In the genomic region with DNA sequence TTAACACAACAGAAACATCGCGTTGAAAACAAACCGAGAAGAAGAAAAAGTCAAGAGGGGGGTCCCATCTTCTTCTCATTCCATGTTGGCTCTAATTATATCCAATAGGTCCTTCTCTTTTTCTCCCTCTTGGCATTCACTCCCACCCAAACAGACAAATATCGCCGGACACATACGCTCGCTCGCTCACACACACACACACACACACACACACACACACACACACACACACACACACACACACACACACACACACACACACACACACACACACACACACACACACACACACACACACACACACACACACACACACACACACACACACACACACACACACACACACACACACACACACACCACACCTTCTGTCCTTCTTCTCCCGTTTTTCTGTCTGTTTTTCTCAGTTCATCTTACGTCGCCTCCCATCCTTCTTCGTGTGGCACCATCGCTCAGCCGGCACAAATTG, we compare ENCODE assay signal across 4 worm cellular contexts.
TF ChIP-seq lines count a peak whose summit lies in the region.
"Not testable (repeated sequence)": the region's sequence is repeated elsewhere in the genome, so short reads cannot be mapped to it uniquely, and the experiment has no call there.

A gene (plus strand): TSS at position 360 of the 469 bp plus-strand sequence.

TF ChIP-seq in whole organism, L2 larva, 48 proteins besides CTCF, POLR2A, EP300 and RAD21:
- TF ChIP-seq mdl-1 (tag; optimal IDR thresholded peaks at IDR 0.05; lab: Kevin White, UChicago) (peak in 1 of 2 experiments; percentile 12), lsy-2 (tag; optimal IDR thresholded peaks at IDR 0.05; lab: Kevin White, UChicago) (peak in 1 of 2 experiments; percentile 34), crh-2 (tag; optimal IDR thresholded peaks at IDR 0.05; lab: Kevin White, UChicago) (peak; percentile 37), mab-5 (tag; optimal IDR thresholded peaks at IDR 0.05; lab: Kevin White, UChicago) (peak; percentile 78), blmp-1 (tag; optimal IDR thresholded peaks at IDR 0.05; lab: Kevin White, UChicago; ENCODE audit: insufficient read depth) (peak; percentile 40), ceh-16 (tag; optimal IDR thresholded peaks at IDR 0.05; lab: Kevin White, UChicago) (peak; percentile 52), zag-1 (tag; optimal IDR thresholded peaks at IDR 0.05; lab: Kevin White, UChicago) (peak; percentile 8), F13H6.1 (tag; optimal IDR thresholded peaks at IDR 0.05; lab: Kevin White, UChicago) (peak; percentile 93), unc-55 (GFP tag; optimal IDR thresholded peaks at IDR 0.05; lab: Kevin White, UChicago) (peak; percentile 17), nhr-21 (tag; optimal IDR thresholded peaks at IDR 0.05; lab: Kevin White, UChicago) (peak; percentile 1), nhr-129 (tag; optimal IDR thresholded peaks at IDR 0.05; lab: Kevin White, UChicago) (peak; percentile 66), C34F6.9 (tag; optimal IDR thresholded peaks at IDR 0.05; lab: Kevin White, UChicago) (peak; percentile 20), sma-9 (GFP tag; optimal IDR thresholded peaks at IDR 0.05; lab: Kevin White, UChicago) (peak; percentile 25), nhr-25 (tag; optimal IDR thresholded peaks at IDR 0.05; lab: Kevin White, UChicago) (peak; percentile 63), Y55F3AM.14 (GFP tag; optimal IDR thresholded peaks at IDR 0.05; lab: Kevin White, UChicago) (peak; percentile 93)
- not testable (repeated sequence) for TF ChIP-seq sma-9 (tag; optimal IDR thresholded peaks at IDR 0.05; lab: Kevin White, UChicago)

TF ChIP-seq in whole organism, L4 larva, 104 proteins besides CTCF, POLR2A, EP300 and RAD21 (continues in another document):
- peak; percentile 84 for TF ChIP-seq hlh-11 (tag; optimal IDR thresholded peaks at IDR 0.05; lab: Kevin White, UChicago)
- TF ChIP-seq fkh-10 (GFP tag; optimal IDR thresholded peaks at IDR 0.05; lab: Kevin White, UChicago), result peak; percentile 22
- TF ChIP-seq lin-13 (GFP tag; optimal IDR thresholded peaks at IDR 0.05; lab: Kevin White, UChicago), result peak; percentile 22
- TF ChIP-seq lsy-2 (tag; optimal IDR thresholded peaks at IDR 0.05; lab: Kevin White, UChicago), result peak in 1 of 2 experiments; percentile 28
- TF ChIP-seq T26A8.4 (GFP tag; IDR thresholded peaks at IDR 0.05; lab: Robert Waterston, UW), result peak; percentile 49
- TF ChIP-seq unc-62 (GFP tag; optimal IDR thresholded peaks at IDR 0.05 in 1 of 2; lab: Kevin White, UChicago), result peak in 1 of 2 experiments; percentile 15
- not testable (repeated sequence) for TF ChIP-seq unc-62, daf-16 (tag; optimal IDR thresholded peaks at IDR 0.05; lab: Kevin White, UChicago)
- peak; percentile 7 for TF ChIP-seq nhr-28 (tag; optimal IDR thresholded peaks at IDR 0.05; lab: Kevin White, UChicago)
- TF ChIP-seq rbr-2 (tag; optimal IDR thresholded peaks at IDR 0.05; lab: Kevin White, UChicago), result peak; percentile 90
- peak; percentile 68 for TF ChIP-seq mxl-3 (GFP tag; optimal IDR thresholded peaks at IDR 0.05; lab: Kevin White, UChicago)
- TF ChIP-seq nhr-25 (tag; optimal IDR thresholded peaks at IDR 0.05; lab: Kevin White, UChicago; ENCODE audit: borderline replicate concordance, insufficient read depth), result peak; percentile 89
- TF ChIP-seq ceh-20 (GFP tag; IDR thresholded peaks at IDR 0.05; lab: Robert Waterston, UW), result peak; percentile 67
- TF ChIP-seq spr-3 (GFP tag; optimal IDR thresholded peaks at IDR 0.05; lab: Kevin White, UChicago), result peak; percentile 76
- peak; percentile 52 for TF ChIP-seq sdz-12 (GFP tag; optimal IDR thresholded peaks at IDR 0.05; lab: Kevin White, UChicago)
- peak in 1 of 2 experiments; percentile 77 for TF ChIP-seq daf-16 (GFP tag; optimal IDR thresholded peaks at IDR 0.05; lab: Kevin White, UChicago)
- TF ChIP-seq aha-1 (tag; lab: Kevin White, UChicago), result peak; percentile 80
- TF ChIP-seq egl-43 (GFP tag; IDR thresholded peaks at IDR 0.05; lab: Robert Waterston, UW), result peak; percentile 41; the same call in 1 of the 2 replicates
- TF ChIP-seq zfp-2 (tag; optimal IDR thresholded peaks at IDR 0.05; lab: Kevin White, UChicago), result peak; percentile 39
- peak; percentile 58 for TF ChIP-seq nhr-6 (tag; optimal IDR thresholded peaks at IDR 0.05; lab: Kevin White, UChicago)
- TF ChIP-seq hif-1 (tag; optimal IDR thresholded peaks at IDR 0.05; lab: Kevin White, UChicago), result peak in 1 of 2 experiments; percentile 80
- TF ChIP-seq nhr-48 (tag; optimal IDR thresholded peaks at IDR 0.05; lab: Kevin White, UChicago), result peak; percentile 17

TF ChIP-seq in whole organism, late embryonic, 69 proteins besides CTCF, POLR2A, EP300 and RAD21:
- TF ChIP-seq C38D4.7 (GFP tag; optimal IDR thresholded peaks at IDR 0.05; lab: Kevin White, UChicago) (peak; percentile 71), K02D7.2 (tag; optimal IDR thresholded peaks at IDR 0.05; lab: Kevin White, UChicago) (peak; percentile 66), hlh-8 (tag; optimal IDR thresholded peaks at IDR 0.05; lab: Kevin White, UChicago) (peak; percentile 8), ceh-18 (tag; optimal IDR thresholded peaks at IDR 0.05; lab: Kevin White, UChicago) (peak; percentile 67), sdc-2 (tag; optimal IDR thresholded peaks at IDR 0.05; lab: Kevin White, UChicago) (peak; percentile 32), tbx-2 (tag; optimal IDR thresholded peaks at IDR 0.05; lab: Kevin White, UChicago) (peak; percentile 72), pha-2 (tag; optimal IDR thresholded peaks at IDR 0.05; lab: Kevin White, UChicago) (peak; percentile 67), hlh-13 (GFP tag; optimal IDR thresholded peaks at IDR 0.05; lab: Kevin White, UChicago) (peak; percentile 70), ceh-19 (GFP tag; optimal IDR thresholded peaks at IDR 0.05; lab: Kevin White, UChicago) (peak; percentile 87), elt-2 (tag; optimal IDR thresholded peaks at IDR 0.05; lab: Kevin White, UChicago) (peak; percentile 48), T23F11.4 (GFP tag; optimal IDR thresholded peaks at IDR 0.05; lab: Kevin White, UChicago) (peak; percentile 67), unc-42 (tag; optimal IDR thresholded peaks at IDR 0.05; lab: Kevin White, UChicago) (peak; percentile 77), gmeb-2 (tag; optimal IDR thresholded peaks at IDR 0.05; lab: Kevin White, UChicago) (peak; percentile 76), pat-9 (tag; optimal IDR thresholded peaks at IDR 0.05; lab: Kevin White, UChicago) (peak; percentile 78), ztf-16 (tag; optimal IDR thresholded peaks at IDR 0.05; lab: Kevin White, UChicago) (peak; percentile 34), Y22D7AL.16 (tag; optimal IDR thresholded peaks at IDR 0.05; lab: Kevin White, UChicago) (peak; percentile 61), ceh-6 (GFP tag; optimal IDR thresholded peaks at IDR 0.05; lab: Kevin White, UChicago) (peak; percentile 77), che-1 (tag; optimal IDR thresholded peaks at IDR 0.05; lab: Kevin White, UChicago) (peak; percentile 69), ceh-14 (tag; optimal IDR thresholded peaks at IDR 0.05; lab: Kevin White, UChicago) (peak; percentile 58), lin-11 (tag; optimal IDR thresholded peaks at IDR 0.05; lab: Kevin White, UChicago) (peak; percentile 55), sox-4 (tag; optimal IDR thresholded peaks at IDR 0.05; lab: Kevin White, UChicago) (peak; percentile 53), ceh-31 (tag; optimal IDR thresholded peaks at IDR 0.05; lab: Kevin White, UChicago) (peak; percentile 68), rnt-1 (tag; optimal IDR thresholded peaks at IDR 0.05; lab: Kevin White, UChicago) (peak; percentile 0)

TF ChIP-seq in whole organism, mixed stage, embryonic, 35 proteins besides CTCF, POLR2A, EP300 and RAD21:
- TF ChIP-seq lin-32 (GFP tag; optimal IDR thresholded peaks at IDR 0.05; lab: Kevin White, UChicago) (peak; percentile 74), M03D4.4 (tag; optimal IDR thresholded peaks at IDR 0.05; lab: Kevin White, UChicago) (peak; percentile 91), bed-3 (GFP tag; optimal IDR thresholded peaks at IDR 0.05; lab: Kevin White, UChicago) (peak; percentile 31), drap-1 (GFP tag; optimal IDR thresholded peaks at IDR 0.05; lab: Kevin White, UChicago) (peak; percentile 89), sptf-1 (tag; optimal IDR thresholded peaks at IDR 0.05; lab: Kevin White, UChicago) (peak; percentile 96), flh-1 (GFP tag; optimal IDR thresholded peaks at IDR 0.05; lab: Kevin White, UChicago) (peak; percentile 74), nhr-12 (tag; optimal IDR thresholded peaks at IDR 0.05; lab: Kevin White, UChicago) (peak; percentile 6), mls-2 (tag; optimal IDR thresholded peaks at IDR 0.05; lab: Kevin White, UChicago) (peak; percentile 94), sem-2 (GFP tag; optimal IDR thresholded peaks at IDR 0.05; lab: Kevin White, UChicago) (peak; percentile 70), unc-120 (tag; optimal IDR thresholded peaks at IDR 0.05; lab: Kevin White, UChicago; ENCODE audit: poor library complexity, severe bottlenecking) (peak; percentile 31), ham-2 (GFP tag; optimal IDR thresholded peaks at IDR 0.05; lab: Kevin White, UChicago) (peak; percentile 76), lsy-2 (tag; optimal IDR thresholded peaks at IDR 0.05; lab: Kevin White, UChicago) (peak; percentile 19), ceh-43 (GFP tag; optimal IDR thresholded peaks at IDR 0.05; lab: Kevin White, UChicago) (peak; percentile 82), cnd-1 (tag; optimal IDR thresholded peaks at IDR 0.05; lab: Kevin White, UChicago) (peak; percentile 95), ceh-83 (GFP tag; optimal IDR thresholded peaks at IDR 0.05; lab: Kevin White, UChicago) (peak; percentile 84), ztf-11 (tag; optimal IDR thresholded peaks at IDR 0.05; lab: Kevin White, UChicago) (peak; percentile 40), tbx-8 (GFP tag; optimal IDR thresholded peaks at IDR 0.05; lab: Kevin White, UChicago) (peak; percentile 82)
